Worm (Caenorhabditis elegans) whole organism, mixed stage, embryonic: ENCODE data around the gene sre-36.

Experiments used
- bed-3 ChIP-seq: fragments of 200-800 bp; sonication (Bioruptor generic); optimal IDR thresholded peaks from 3 replicates; lab custom pipeline; 2018; ENCODE audit warnings: mild to moderate bottlenecking, missing genetic modification characterization, moderate library complexity, missing compliant biosample characterization
- blmp-1 ChIP-seq: fragments of 150-350 bp; optimal IDR thresholded peaks from 2 replicates; lab custom pipeline; 2014; ENCODE audit warnings: missing biosample characterization, missing genetic modification characterization
- ceh-39 ChIP-seq: fragments of 150-350 bp; optimal IDR thresholded peaks from 2 replicates; lab custom pipeline; 2014; ENCODE audit warnings: missing biosample characterization, missing genetic modification characterization
- ceh-43 ChIP-seq: fragments of 200-800 bp; sonication (Bioruptor generic); optimal IDR thresholded peaks from 2 replicates; lab custom pipeline; 2018; ENCODE audit warnings: mild to moderate bottlenecking, missing genetic modification characterization, moderate library complexity, missing compliant biosample characterization
- ceh-83 ChIP-seq: fragments of 200-800 bp; sonication (Bioruptor generic); optimal IDR thresholded peaks from 2 replicates; lab custom pipeline; 2018; ENCODE audit warnings: mild to moderate bottlenecking, missing genetic modification characterization, missing compliant biosample characterization
- ces-1 ChIP-seq: fragments of 150-350 bp; optimal IDR thresholded peaks from 2 replicates; lab custom pipeline; 2014; ENCODE audit warnings: missing biosample characterization, missing genetic modification reagents, missing genetic modification characterization
- cnd-1 ChIP-seq: fragments of 200-800 bp; sonication (Bioruptor generic); optimal IDR thresholded peaks from 2 replicates; lab custom pipeline; 2018; ENCODE audit warnings: mild to moderate bottlenecking, missing genetic modification characterization, missing compliant biosample characterization
- elt-1 ChIP-seq: sonication (generic microtip); optimal IDR thresholded peaks from 2 replicates; lab custom pipeline; 2017; ENCODE audit warnings: missing genetic modification characterization, mild to moderate bottlenecking, missing compliant biosample characterization, antibody characterized with exemption, moderate library complexity, borderline replicate concordance; ENCODE audit not compliant: insufficient read depth
- elt-3 ChIP-seq: fragments of 150-350 bp; optimal IDR thresholded peaks from 2 replicates; lab custom pipeline; 2014; ENCODE audit warnings: missing biosample characterization, missing genetic modification characterization
- flh-1 ChIP-seq: fragments of 200-800 bp; sonication (Bioruptor generic); optimal IDR thresholded peaks from 2 replicates; lab custom pipeline; 2018; ENCODE audit warnings: mild to moderate bottlenecking, missing genetic modification characterization, moderate library complexity, missing compliant biosample characterization
- ham-2 ChIP-seq: fragments of 200-800 bp; sonication (Bioruptor generic); optimal IDR thresholded peaks from 2 replicates; lab custom pipeline; 2018; ENCODE audit warnings: mild to moderate bottlenecking, missing genetic modification characterization, missing compliant biosample characterization
- hlh-1 ChIP-seq: fragments of 150-350 bp; optimal IDR thresholded peaks from 2 replicates; lab custom pipeline; 2014; ENCODE audit warnings: missing biosample characterization, missing genetic modification reagents, missing genetic modification characterization
- lin-13 ChIP-seq: fragments of 150-350 bp; optimal IDR thresholded peaks from 2 replicates; lab custom pipeline; 2014; ENCODE audit warnings: missing biosample characterization, missing genetic modification characterization
- lin-32 ChIP-seq: fragments of 200-800 bp; sonication (Bioruptor generic); optimal IDR thresholded peaks from 2 replicates; lab custom pipeline; 2018; ENCODE audit warnings: mild to moderate bottlenecking, missing genetic modification characterization, missing compliant biosample characterization
- lsy-2 ChIP-seq: fragments of 150-350 bp; optimal IDR thresholded peaks from 2 replicates; lab custom pipeline; 2014; ENCODE audit warnings: missing biosample characterization, missing genetic modification characterization
- mab-5 ChIP-seq: fragments of 150-350 bp; optimal IDR thresholded peaks from 2 replicates; lab custom pipeline; 2014; ENCODE audit warnings: missing biosample characterization, missing genetic modification characterization
- mep-1 ChIP-seq: fragments of 150-350 bp; optimal IDR thresholded peaks from 2 replicates; lab custom pipeline; 2017; ENCODE audit warnings: missing biosample characterization, missing genetic modification reagents, missing genetic modification characterization, inconsistent platforms
- mls-2 ChIP-seq: sonication (generic microtip); optimal IDR thresholded peaks from 2 replicates; lab custom pipeline; 2016; ENCODE audit warnings: mild to moderate bottlenecking, missing genetic modification characterization, moderate library complexity, missing compliant biosample characterization
- nhr-2 ChIP-seq: fragments of 150-350 bp; optimal IDR thresholded peaks from 2 replicates; lab custom pipeline; 2014; ENCODE audit warnings: missing biosample characterization, missing genetic modification characterization
- nhr-237 ChIP-seq: fragments of 150-350 bp; optimal IDR thresholded peaks from 2 replicates; lab custom pipeline; 2014; ENCODE audit warnings: missing biosample characterization, missing genetic modification characterization
- nhr-28 ChIP-seq: fragments of 150-350 bp; optimal IDR thresholded peaks from 2 replicates; lab custom pipeline; 2014; ENCODE audit warnings: missing biosample characterization, missing genetic modification characterization
- nhr-76 ChIP-seq: sonication (generic microtip); optimal IDR thresholded peaks from 2 replicates; lab custom pipeline; 2017; ENCODE audit warnings: missing biosample characterization, missing genetic modification characterization
- pha-4 ChIP-seq: fragments of 150-350 bp; optimal IDR thresholded peaks from 2 replicates; lab custom pipeline; 2018; ENCODE audit warnings: missing biosample characterization, missing genetic modification reagents, missing genetic modification characterization
- sem-2 ChIP-seq: fragments of 200-800 bp; sonication (Bioruptor generic); optimal IDR thresholded peaks from 2 replicates; lab custom pipeline; 2018; ENCODE audit warnings: mild to moderate bottlenecking, missing genetic modification characterization, missing compliant biosample characterization
- snpc-4 ChIP-seq: fragments of 150-350 bp; optimal IDR thresholded peaks from 2 replicates; lab custom pipeline; 2014; ENCODE audit warnings: missing biosample characterization, missing genetic modification characterization
- sptf-1 ChIP-seq: sonication (generic microtip); optimal IDR thresholded peaks from 2 replicates; lab custom pipeline; 2017; ENCODE audit warnings: mild to moderate bottlenecking, missing genetic modification characterization, moderate library complexity, missing compliant biosample characterization
- tbx-8 ChIP-seq: fragments of 200-800 bp; sonication (Bioruptor generic); optimal IDR thresholded peaks from 2 replicates; lab custom pipeline; 2018; ENCODE audit warnings: mild to moderate bottlenecking, missing genetic modification characterization, moderate library complexity, missing compliant biosample characterization
- unc-120 ChIP-seq: sonication (generic microtip); optimal IDR thresholded peaks from 2 replicates; lab custom pipeline; 2017; ENCODE audit warnings: missing genetic modification characterization, missing compliant biosample characterization; ENCODE audit not compliant: poor library complexity, severe bottlenecking
- unc-39 ChIP-seq: fragments of 150-350 bp; optimal IDR thresholded peaks from 2 replicates; lab custom pipeline; 2014; ENCODE audit warnings: missing biosample characterization, missing genetic modification characterization
- unc-62 ChIP-seq: fragments of 150-350 bp; optimal IDR thresholded peaks from 2 replicates; lab custom pipeline; 2014; ENCODE audit warnings: missing biosample characterization, missing genetic modification reagents, missing genetic modification characterization
- zip-8 ChIP-seq: fragments of 150-350 bp; optimal IDR thresholded peaks from 2 replicates; lab custom pipeline; 2014; ENCODE audit warnings: missing biosample characterization, missing genetic modification characterization
- ztf-11 ChIP-seq: fragments of 150-350 bp; optimal IDR thresholded peaks from 2 replicates; lab custom pipeline; 2014; ENCODE audit warnings: missing biosample characterization, missing genetic modification characterization

sre-36 gene

DNA sequence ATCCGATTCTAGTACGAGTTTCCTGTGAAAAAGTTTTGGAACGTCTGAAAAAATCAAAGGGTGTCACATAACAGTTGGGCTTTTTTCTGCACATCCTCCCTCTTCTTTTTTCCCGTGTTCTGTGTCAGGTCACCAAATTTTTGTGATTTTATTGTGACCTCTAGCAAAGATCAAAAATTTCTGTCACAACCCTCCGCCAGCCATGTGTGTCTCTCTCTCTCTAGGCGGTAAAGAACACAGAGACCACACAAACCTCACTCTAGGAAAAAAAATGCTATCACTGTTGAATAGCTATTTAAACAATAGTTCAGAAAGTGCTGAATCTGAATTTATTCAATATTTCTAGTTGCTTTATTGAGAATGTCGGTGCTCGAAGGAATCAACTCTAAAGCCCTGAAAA lies 8.8 kb upstream of the sre-36 start, which contains the start of gene gst-44:
Gene gst-44, plus strand, starts transcription at position 237 of the 400 bp plus-strand sequence.
- no peak for TF ChIP-seq sptf-1 (tag; lab: Kevin White, UChicago)
- no peak for TF ChIP-seq ceh-83
- TF ChIP-seq ces-1 (GFP tag; lab: Kevin White, UChicago), result no peak

ce11 chrV:16393728-16394127 lies 5.8 kb upstream of the sre-36 start, which contains the start of gene srd-63:
Gene srd-63, minus strand, starts transcription at chrV:16393828.
- TF ChIP-seq ztf-11, result no peak
- no peak for TF ChIP-seq mep-1
- no peak for TF ChIP-seq snpc-4 (tag; lab: Kevin White, UChicago)
- TF ChIP-seq nhr-237 (tag; lab: Kevin White, UChicago), result no peak
- no peak for TF ChIP-seq unc-39 (tag; lab: Kevin White, UChicago)
- TF ChIP-seq elt-3, result no peak
- TF ChIP-seq lin-13 (tag; lab: Kevin White, UChicago), result no peak
- no peak for TF ChIP-seq mls-2 (tag; lab: Kevin White, UChicago)
- TF ChIP-seq pha-4 (tag; lab: Kevin White, UChicago), result no peak
- no peak for TF ChIP-seq flh-1 (GFP tag; lab: Kevin White, UChicago)
- TF ChIP-seq, all 35 proteins: peak for 0

DNA sequence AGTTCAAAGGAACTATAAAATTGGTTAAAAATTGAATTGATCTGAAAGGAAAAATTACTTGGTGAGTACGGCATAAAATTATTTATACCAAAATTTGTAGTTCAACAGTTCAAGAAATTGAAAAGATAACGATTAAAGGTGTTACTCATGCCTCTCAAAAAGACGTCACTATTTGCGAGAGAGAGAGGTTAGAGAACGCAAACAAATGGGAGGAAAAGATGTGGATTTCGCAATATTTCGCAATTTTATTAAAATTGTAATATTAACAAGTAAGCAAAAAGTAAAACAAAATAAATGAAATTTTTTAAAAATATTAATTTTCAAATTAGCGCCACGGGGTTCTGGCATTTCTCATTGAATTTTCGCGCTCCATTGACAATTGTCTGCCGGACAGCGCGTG lies 4.4 kb upstream of the sre-36 start, which contains the start of gene F13A7.11:
Gene F13A7.11, minus strand, starts transcription at position 174 of the 400 bp plus-strand sequence.
- TF ChIP-seq nhr-76 (tag; lab: Kevin White, UChicago) (no peak), nhr-28 (tag; lab: Kevin White, UChicago) (no peak), lsy-2 (tag; lab: Kevin White, UChicago) (no peak), sem-2 (GFP tag; lab: Kevin White, UChicago) (no peak), blmp-1 (tag; lab: Kevin White, UChicago) (no peak), unc-39 (tag; lab: Kevin White, UChicago) (no peak), unc-120 (tag; lab: Kevin White, UChicago) (no peak), lin-32 (GFP tag; lab: Kevin White, UChicago) (no peak), ceh-39 (tag; lab: Kevin White, UChicago) (no peak), flh-1 (GFP tag; lab: Kevin White, UChicago) (no peak), cnd-1 (tag; lab: Kevin White, UChicago) (no peak), zip-8 (no peak), ceh-83 (no peak), ham-2 (GFP tag; lab: Kevin White, UChicago) (no peak), mab-5 (tag; lab: Kevin White, UChicago) (no peak), pha-4 (tag; lab: Kevin White, UChicago) (no peak), unc-62 (GFP tag; lab: Kevin White, UChicago) (no peak)
- TF ChIP-seq, all 35 proteins: peak for 0

ce11 chrV:16395739-16396138 lies 3.7 kb upstream of the sre-36 start, which contains the start of gene F13A7.12:
Gene F13A7.12, plus strand, starts transcription at chrV:16396039.
- no peak for TF ChIP-seq mab-5 (tag; lab: Kevin White, UChicago)
- no peak for TF ChIP-seq nhr-2 (tag; lab: Kevin White, UChicago)
- no peak for TF ChIP-seq blmp-1 (tag; lab: Kevin White, UChicago)
- no peak for TF ChIP-seq nhr-28 (tag; lab: Kevin White, UChicago)
- TF ChIP-seq sptf-1 (tag; lab: Kevin White, UChicago), result no peak
- TF ChIP-seq elt-3, result no peak
- no peak for TF ChIP-seq lin-13 (tag; lab: Kevin White, UChicago)
- no peak for TF ChIP-seq lin-32 (GFP tag; lab: Kevin White, UChicago)
- no peak for TF ChIP-seq unc-62 (GFP tag; lab: Kevin White, UChicago)
- no peak for TF ChIP-seq cnd-1 (tag; lab: Kevin White, UChicago)
- no peak for TF ChIP-seq elt-1 (tag; lab: Kevin White, UChicago)
- TF ChIP-seq nhr-76 (tag; lab: Kevin White, UChicago), result no peak
- TF ChIP-seq tbx-8 (GFP tag; lab: Kevin White, UChicago), result no peak
- no peak for TF ChIP-seq zip-8
- TF ChIP-seq lsy-2 (tag; lab: Kevin White, UChicago), result no peak
- TF ChIP-seq, all 35 proteins: peak for 0

DNA sequence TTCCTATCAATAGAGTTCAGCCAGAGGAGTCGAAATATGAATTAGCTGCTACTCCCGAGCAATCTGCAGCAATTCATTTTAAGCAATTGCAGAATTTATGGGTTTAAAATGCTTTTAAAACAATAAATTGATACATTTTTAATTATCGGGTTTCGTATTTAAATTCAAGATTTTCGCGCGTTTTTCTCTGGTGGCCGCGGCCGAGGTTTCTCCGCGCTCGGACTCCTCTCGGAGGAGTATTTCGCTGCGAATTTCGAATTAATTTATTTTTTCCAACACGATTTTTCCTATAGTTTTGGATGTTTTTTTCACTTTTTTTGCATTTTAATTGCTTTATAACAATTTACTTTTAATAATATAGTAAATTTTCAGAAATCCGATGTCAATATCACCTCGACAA lies 2.0 kb downstream of the sre-36 start, which contains the start of gene F13A7.14:
Gene F13A7.14, plus strand, starts transcription at position 373 of the 400 bp plus-strand sequence.
- peak; percentile 17 for TF ChIP-seq mep-1
- TF ChIP-seq mab-5 (tag; lab: Kevin White, UChicago), result no peak
- TF ChIP-seq ces-1 (GFP tag; lab: Kevin White, UChicago), result peak; percentile 52
- no peak for TF ChIP-seq hlh-1 (tag; lab: Kevin White, UChicago)
- peak; percentile 47 for TF ChIP-seq nhr-237 (tag; lab: Kevin White, UChicago)
- no peak for TF ChIP-seq bed-3 (GFP tag; lab: Kevin White, UChicago)
- TF ChIP-seq pha-4 (tag; lab: Kevin White, UChicago), result no peak
- TF ChIP-seq ceh-43, result peak; percentile 21
- TF ChIP-seq unc-62 (GFP tag; lab: Kevin White, UChicago), result no peak
- peak; percentile 22 for TF ChIP-seq lin-13 (tag; lab: Kevin White, UChicago)
- TF ChIP-seq lsy-2 (tag; lab: Kevin White, UChicago), result peak; percentile 59
- peak; percentile 38 for TF ChIP-seq sptf-1 (tag; lab: Kevin White, UChicago)
